Fruit fly (Drosophila melanogaster) whole organism, embryonic: ENCODE data around the gene CG17564.
A peak's percentile ranks its signal among the peaks of the same experiment; 100 is the strongest.

Experiments used
- Ada2b ChIP-seq: fragments of 200-800 bp; sonication (Bioruptor generic); IDR thresholded peaks from 2 replicates; pipeline ENCODE4 v1.3.6; 2022; ENCODE audit warnings: missing biosample characterization, missing genetic modification characterization
- CG10959 ChIP-seq: fragments of 200-800 bp; sonication (Bioruptor generic); IDR thresholded peaks from 2 replicates; pipeline ENCODE4 v1.3.6; 2022; ENCODE audit warnings: missing biosample characterization, missing genetic modification characterization
- CG11723 ChIP-seq: fragments of 200-800 bp; sonication (Bioruptor generic); optimal IDR thresholded peaks from 2 replicates; lab custom pipeline; 2017; ENCODE audit warnings: missing biosample characterization, mild to moderate bottlenecking, missing genetic modification characterization
- CG12104 ChIP-seq: fragments of 200-800 bp; sonication (Bioruptor generic); optimal IDR thresholded peaks from 3 replicates; lab custom pipeline; 2016; ENCODE audit warnings: missing biosample characterization, missing genetic modification characterization
- CG12236 ChIP-seq: fragments of 200-800 bp; sonication (Bioruptor generic); optimal IDR thresholded peaks from 2 replicates; lab custom pipeline; 2016; ENCODE audit warnings: missing biosample characterization, missing genetic modification characterization
- CG12391 ChIP-seq: fragments of 200-800 bp; sonication (Bioruptor generic); optimal IDR thresholded peaks from 3 replicates; lab custom pipeline; 2018; ENCODE audit warnings: missing biosample characterization, mild to moderate bottlenecking, missing genetic modification characterization, moderate library complexity
- CG12744 ChIP-seq: fragments of 200-800 bp; sonication (Bioruptor generic); optimal IDR thresholded peaks from 2 replicates; lab custom pipeline; 2016; ENCODE audit warnings: missing biosample characterization, missing genetic modification characterization
- CG13624 ChIP-seq: fragments of 200-800 bp; sonication (Bioruptor generic); optimal IDR thresholded peaks from 2 replicates; lab custom pipeline; 2016; ENCODE audit warnings: missing biosample characterization, missing genetic modification characterization
- CG15696 ChIP-seq: fragments of 200-800 bp; sonication (Bioruptor generic); optimal IDR thresholded peaks from 2 replicates; lab custom pipeline; 2019; ENCODE audit warnings: missing biosample characterization, mild to moderate bottlenecking, missing genetic modification characterization, moderate library complexity
- CG1603 ChIP-seq: fragments of 200-800 bp; sonication (Bioruptor generic); optimal IDR thresholded peaks from 2 replicates; lab custom pipeline; 2019; ENCODE audit warnings: missing biosample characterization, mild to moderate bottlenecking, missing genetic modification characterization, moderate library complexity
- CG18476 ChIP-seq: fragments of 200-800 bp; sonication (Bioruptor generic); optimal IDR thresholded peaks from 2 replicates; lab custom pipeline; 2016; ENCODE audit warnings: missing biosample characterization, mild to moderate bottlenecking, missing genetic modification characterization
- CG2199 ChIP-seq: fragments of 200-800 bp; sonication (Bioruptor generic); IDR thresholded peaks from 3 replicates; pipeline ENCODE4 v1.3.6; 2022; ENCODE audit warnings: missing biosample characterization, missing genetic modification characterization
- CG3065 ChIP-seq: fragments of 200-800 bp; sonication (Bioruptor generic); optimal IDR thresholded peaks from 2 replicates; lab custom pipeline; 2016; ENCODE audit warnings: missing biosample characterization, missing genetic modification characterization
- CG34376 ChIP-seq: fragments of 200-800 bp; sonication (Bioruptor generic); optimal IDR thresholded peaks from 2 replicates; lab custom pipeline; 2018; ENCODE audit warnings: missing biosample characterization, mild to moderate bottlenecking, missing genetic modification characterization
- CG5245 ChIP-seq: fragments of 200-800 bp; sonication (Bioruptor generic); optimal IDR thresholded peaks from 3 replicates; lab custom pipeline; 2016; ENCODE audit warnings: missing biosample characterization, missing genetic modification characterization
- CG6654 ChIP-seq: fragments of 200-800 bp; sonication (Bioruptor generic); optimal IDR thresholded peaks from 2 replicates; lab custom pipeline; 2017; ENCODE audit warnings: missing biosample characterization, mild to moderate bottlenecking, missing genetic modification characterization
- CG6683 ChIP-seq: fragments of 200-800 bp; sonication (Bioruptor generic); optimal IDR thresholded peaks from 2 replicates; lab custom pipeline; 2017; ENCODE audit warnings: missing biosample characterization, mild to moderate bottlenecking, missing genetic modification characterization, missing genetic modification reagents
- CG7745 ChIP-seq: fragments of 200-800 bp; sonication (Bioruptor generic); optimal IDR thresholded peaks from 2 replicates; lab custom pipeline; 2018; ENCODE audit warnings: missing biosample characterization, mild to moderate bottlenecking, missing genetic modification characterization, moderate library complexity
- CG8388 ChIP-seq: fragments of 200-800 bp; sonication (Bioruptor generic); optimal IDR thresholded peaks from 2 replicates; lab custom pipeline; 2019; ENCODE audit warnings: missing biosample characterization, mild to moderate bottlenecking, missing genetic modification characterization, moderate library complexity
- Dref ChIP-seq: fragments of 200-800 bp; sonication (Bioruptor generic); IDR thresholded peaks from 2 replicates; pipeline ENCODE4 v1.3.6; 2022; ENCODE audit warnings: missing biosample characterization, missing genetic modification characterization
- Drgx ChIP-seq: fragments of 200-800 bp; sonication (Bioruptor generic); IDR thresholded peaks from 2 replicates; pipeline ENCODE4 v1.3.6; 2022; ENCODE audit warnings: missing biosample characterization, missing genetic modification characterization
- HLH3B ChIP-seq: fragments of 200-800 bp; sonication (Bioruptor generic); IDR thresholded peaks from 2 replicates; pipeline ENCODE4 v1.3.6; 2022; ENCODE audit warnings: missing biosample characterization, missing genetic modification characterization
- Mad ChIP-seq: fragments of 200-800 bp; sonication (Bioruptor generic); optimal IDR thresholded peaks from 2 replicates; lab custom pipeline; 2016; ENCODE audit warnings: missing biosample characterization, missing genetic modification characterization
- Optix ChIP-seq: fragments of 200-800 bp; sonication (Bioruptor generic); IDR thresholded peaks from 3 replicates; pipeline ENCODE4 v1.3.6; 2022; ENCODE audit warnings: missing biosample characterization, missing genetic modification characterization
- abd-A ChIP-seq: fragments of 200-800 bp; sonication (Bioruptor generic); optimal IDR thresholded peaks from 3 replicates; lab custom pipeline; 2019; ENCODE audit warnings: missing biosample characterization, mild to moderate bottlenecking, missing genetic modification characterization, moderate library complexity
- br ChIP-seq: fragments of >200 bp; optimal IDR thresholded peaks from 2 replicates; lab custom pipeline; 2017
- bsh ChIP-seq, 2 experiments: fragments of 200-800 bp; sonication (Bioruptor generic); optimal IDR thresholded peaks; 2 replicates each; lab custom pipeline; 2017 to 2018; ENCODE audit warnings: mild to moderate bottlenecking in 2 of 2, missing biosample characterization in 2 of 2, missing genetic modification characterization in 2 of 2, moderate library complexity in 1 of 2
- ci ChIP-seq: fragments of 200-800 bp; sonication (Bioruptor generic); IDR thresholded peaks from 3 replicates; pipeline ENCODE4 v1.3.6; 2022; ENCODE audit warnings: missing biosample characterization, missing genetic modification characterization
- en ChIP-seq: fragments of 200-800 bp; sonication (Bioruptor generic); optimal IDR thresholded peaks from 2 replicates; lab custom pipeline; 2016; ENCODE audit warnings: missing biosample characterization, missing genetic modification characterization
- exex ChIP-seq: fragments of 200-800 bp; sonication (Bioruptor generic); optimal IDR thresholded peaks from 4 replicates; lab custom pipeline; 2018; ENCODE audit warnings: missing biosample characterization, mild to moderate bottlenecking, missing genetic modification characterization, moderate library complexity
- fd102C ChIP-seq: fragments of 200-800 bp; sonication (Bioruptor generic); optimal IDR thresholded peaks from 2 replicates; lab custom pipeline; 2018; ENCODE audit warnings: missing biosample characterization, mild to moderate bottlenecking, missing genetic modification characterization, moderate library complexity
- fd96Cb ChIP-seq: fragments of 200-800 bp; sonication (Bioruptor generic); optimal IDR thresholded peaks from 2 replicates; lab custom pipeline; 2018; ENCODE audit warnings: missing biosample characterization, mild to moderate bottlenecking, missing genetic modification characterization, moderate library complexity
- fru ChIP-seq: fragments of >200 bp; optimal IDR thresholded peaks from 2 replicates; lab custom pipeline; 2017
- grn ChIP-seq: fragments of 200-800 bp; sonication (Bioruptor generic); optimal IDR thresholded peaks from 3 replicates; lab custom pipeline; 2017; ENCODE audit warnings: missing biosample characterization, missing genetic modification characterization
- hth ChIP-seq: fragments of >200 bp; optimal IDR thresholded peaks from 2 replicates; lab custom pipeline; 2017; ENCODE audit warnings: inconsistent platforms
- kni ChIP-seq: fragments of 200-800 bp; sonication (Bioruptor generic); optimal IDR thresholded peaks from 3 replicates; lab custom pipeline; 2017; ENCODE audit warnings: mild to moderate bottlenecking, missing biosample characterization, missing genetic modification reagents, missing genetic modification characterization
- lab ChIP-seq: fragments of 200-800 bp; sonication (Bioruptor generic); optimal IDR thresholded peaks from 3 replicates; lab custom pipeline; 2017; ENCODE audit warnings: missing biosample characterization, missing genetic modification characterization, mild to moderate bottlenecking, moderate library complexity, missing genetic modification reagents
- lov ChIP-seq, 2 experiments: fragments of 200-800 bp in 1 of 2; fragments of >200 bp in 1 of 2; sonication (Bioruptor generic) in 1 of 2; IDR thresholded peaks in 1 of 2; optimal IDR thresholded peaks in 1 of 2; 2 replicates in 1 of 2; 3 replicates in 1 of 2; pipeline versions ENCODE4 v1.3.6 to Lab custom; 2017 to 2022; ENCODE audit warnings: missing biosample characterization in 1 of 2, missing genetic modification characterization in 1 of 2
- oc ChIP-seq: fragments of 200-800 bp; sonication (Bioruptor generic); optimal IDR thresholded peaks from 2 replicates; lab custom pipeline; 2018; ENCODE audit warnings: missing biosample characterization, mild to moderate bottlenecking, missing genetic modification characterization, moderate library complexity
- org-1 ChIP-seq: fragments of 200-800 bp; sonication (Bioruptor generic); optimal IDR thresholded peaks from 2 replicates; lab custom pipeline; 2017; ENCODE audit warnings: missing biosample characterization, missing genetic modification characterization
- otp ChIP-seq: fragments of 200-800 bp; sonication (Bioruptor generic); IDR thresholded peaks from 3 replicates; pipeline ENCODE4, ENCODE4 v1.3.6; 2022; ENCODE audit warnings: missing biosample characterization, missing genetic modification characterization
- schlank ChIP-seq: fragments of 200-800 bp; sonication (Bioruptor generic); optimal IDR thresholded peaks from 2 replicates; lab custom pipeline; 2018; ENCODE audit warnings: missing biosample characterization, mild to moderate bottlenecking, missing genetic modification characterization
- sd ChIP-seq: fragments of 200-800 bp; sonication (Bioruptor generic); optimal IDR thresholded peaks from 3 replicates; lab custom pipeline; 2018; ENCODE audit warnings: missing biosample characterization, mild to moderate bottlenecking, missing genetic modification characterization, moderate library complexity
- unpg ChIP-seq: fragments of 200-800 bp; sonication (Bioruptor generic); optimal IDR thresholded peaks from 3 replicates; lab custom pipeline; 2018; ENCODE audit warnings: missing biosample characterization, mild to moderate bottlenecking, missing genetic modification characterization, moderate library complexity
- vvl ChIP-seq: fragments of 200-800 bp; sonication (Bioruptor generic); IDR thresholded peaks from 2 replicates; pipeline ENCODE4 v1.3.6; 2022; ENCODE audit warnings: missing biosample characterization, missing genetic modification characterization
- wek ChIP-seq: fragments of 200-800 bp; sonication (Bioruptor generic); optimal IDR thresholded peaks from 3 replicates; lab custom pipeline; 2018; ENCODE audit warnings: missing biosample characterization, mild to moderate bottlenecking, missing genetic modification characterization, moderate library complexity
- zfh1 ChIP-seq: fragments of 200-800 bp; sonication (Bioruptor generic); IDR thresholded peaks from 3 replicates; pipeline ENCODE4 v1.3.6; 2022; ENCODE audit warnings: missing biosample characterization, missing genetic modification characterization

Gene CG17564

DNA sequence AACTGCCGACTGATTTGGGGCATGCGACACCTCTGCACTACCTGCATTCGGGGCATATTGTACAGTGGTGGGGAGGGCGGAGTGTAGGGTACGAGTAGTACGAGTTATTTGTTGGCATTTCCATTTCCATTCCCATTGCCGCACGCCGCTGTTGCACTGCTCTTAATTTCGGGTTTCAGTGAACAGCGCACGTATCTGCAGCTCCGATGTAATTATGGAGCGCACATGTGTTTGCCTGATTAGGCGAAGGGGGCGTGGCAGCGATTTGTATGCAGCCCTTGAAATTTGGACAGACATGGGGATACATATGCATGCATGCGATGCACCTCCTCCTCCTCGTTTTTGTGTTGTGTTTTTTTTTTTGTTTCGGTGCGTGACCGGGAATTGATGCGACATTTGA, 13.7 kb upstream of the CG17564 start (continued):
- TF ChIP-seq zfh1 (GFP tag; lab: Robert Waterston, UW), result 0 out of 3 replicates have a peak, but pooled peaks have one; percentile 25
- TF ChIP-seq vvl (GFP tag; lab: Robert Waterston, UW), result peak; percentile 67; the same call in 1 of the 2 replicates
- TF ChIP-seq Optix (GFP tag; lab: Robert Waterston, UW), result 0 out of 3 replicates have a peak, but pooled peaks have one; percentile 19
- peak; percentile 5 for TF ChIP-seq CG1603
- TF ChIP-seq CG12236 (GFP tag; lab: Kevin White, UChicago), result no peak
- TF ChIP-seq CG18476 (GFP tag; lab: Kevin White, UChicago), result no peak
- no peak for TF ChIP-seq CG8388
- no peak for TF ChIP-seq CG11723 (GFP tag; lab: Kevin White, UChicago)
- TF ChIP-seq lov (optimal IDR thresholded peaks at IDR 0.05; lab: Kevin White, UChicago), result no peak
- peak; percentile 69; the same call in 1 of the 3 replicates for TF ChIP-seq lov (GFP tag; IDR thresholded peaks at IDR 0.05; lab: Robert Waterston, UW)
- no peak for TF ChIP-seq CG13624 (GFP tag; lab: Kevin White, UChicago)
- peak; percentile 92 for TF ChIP-seq CG3065
- peak; percentile 91 for TF ChIP-seq CG2199 (GFP tag; lab: Robert Waterston, UW)
- TF ChIP-seq Mad (GFP tag; lab: Kevin White, UChicago), result no peak
- no peak for TF ChIP-seq CG12744 (GFP tag; lab: Kevin White, UChicago)
- TF ChIP-seq Dref (GFP tag; lab: Robert Waterston, UW), result no peak
- no peak for TF ChIP-seq fru (lab: Kevin White, UChicago)
- no peak for TF ChIP-seq br (lab: Kevin White, UChicago)

DNA sequence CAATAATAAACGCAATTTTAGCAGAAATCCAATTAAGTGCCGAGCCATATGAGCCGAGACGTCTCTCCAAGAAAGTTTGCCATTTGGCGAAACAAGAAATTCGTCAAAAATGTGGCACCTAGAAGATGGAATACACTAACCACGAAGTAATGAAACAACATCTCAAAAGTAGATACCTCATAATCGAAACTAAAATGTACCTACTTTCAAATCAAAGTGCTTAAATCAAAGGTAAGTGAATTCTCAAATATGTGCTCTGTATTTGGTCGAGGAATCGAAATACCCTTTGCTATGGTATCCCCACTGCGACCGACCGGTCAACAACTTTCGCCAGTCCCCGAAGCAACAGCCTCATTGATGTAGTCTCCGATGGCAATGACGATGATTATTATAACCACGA, 7.9 kb upstream of the CG17564 start:
- no peak for TF ChIP-seq CG6683
- TF ChIP-seq Drgx (GFP tag; lab: Robert Waterston, UW), result peak; percentile 58; the same call in 1 of the 2 replicates

DNA sequence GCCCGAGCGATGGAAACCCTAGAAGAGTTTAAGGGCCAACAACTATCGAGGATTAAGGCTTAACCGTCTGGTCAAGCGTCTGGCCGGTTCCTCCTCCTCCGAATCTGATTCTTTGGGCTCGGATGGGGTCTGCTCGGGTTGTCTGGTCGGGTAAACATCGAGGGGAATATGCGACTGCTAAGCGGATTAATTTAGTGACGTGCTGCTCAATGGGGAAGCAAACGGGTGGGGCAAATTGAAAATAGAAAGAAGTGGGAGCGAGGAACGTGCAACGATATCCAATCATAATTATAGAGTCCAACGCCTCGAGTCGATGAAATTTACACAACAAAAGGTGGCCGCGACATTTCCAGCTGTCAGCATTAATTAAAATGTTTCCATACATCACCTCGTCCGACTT, 3.0 kb downstream of the CG17564 start:
- TF ChIP-seq hth (lab: Kevin White, UChicago) (no peak), abd-A (tag; lab: Kevin White, UChicago) (peak; percentile 0), kni (GFP tag; lab: Kevin White, UChicago) (peak; percentile 46), sd (tag; lab: Kevin White, UChicago) (peak; percentile 2), oc (tag; lab: Kevin White, UChicago) (peak; percentile 93), exex (tag; lab: Kevin White, UChicago) (no peak), CG34376 (GFP tag; lab: Kevin White, UChicago) (no peak)

DNA sequence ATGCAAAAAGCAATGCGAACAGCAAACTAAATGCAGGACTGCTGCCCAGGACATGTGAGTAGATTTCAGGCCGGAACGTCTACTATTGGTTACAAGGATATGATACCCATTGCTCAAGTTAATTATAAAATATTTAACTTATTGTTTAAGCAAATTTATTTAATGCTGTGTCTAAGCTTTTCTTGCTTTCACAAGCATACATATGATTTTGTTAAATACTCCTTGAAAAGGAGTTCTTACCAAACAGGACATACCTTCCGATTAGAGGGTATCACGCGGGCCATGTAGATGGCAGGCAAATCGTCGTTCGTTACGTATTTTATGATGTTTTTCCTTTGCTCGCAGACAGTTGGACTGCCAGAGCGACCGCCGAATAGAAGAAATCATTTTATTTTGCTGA, 14.2 kb downstream of the CG17564 start:
- TF ChIP-seq CG10959 (peak; percentile 63), CG7745 (tag; lab: Kevin White, UChicago) (no peak), en (GFP tag; lab: Kevin White, UChicago) (no peak), ci (peak; percentile 69; the same call in 2 of the 3 replicates), schlank (tag; lab: Kevin White, UChicago) (no peak), CG5245 (GFP tag; lab: Kevin White, UChicago) (peak; percentile 32), HLH3B (GFP tag; lab: Robert Waterston, UW) (peak; percentile 44; the same call in 1 of the 2 replicates), CG15696 (tag; lab: Kevin White, UChicago) (peak; percentile 25), bsh (GFP tag; optimal IDR thresholded peaks at IDR 0.05; lab: Kevin White, UChicago) (peak in 1 of 2 experiments; percentile 31), fd102C (peak; percentile 66), org-1 (GFP tag; lab: Kevin White, UChicago) (peak; percentile 22), CG12104 (peak; percentile 6), wek (GFP tag; lab: Kevin White, UChicago) (no peak), lab (GFP tag; lab: Kevin White, UChicago) (peak; percentile 51), CG6654 (no peak), CG12391 (peak; percentile 37), otp (0 out of 3 replicates have a peak, but pooled peaks have one; percentile 39), Ada2b (GFP tag; lab: Robert Waterston, UW) (peak; percentile 52), unpg (GFP tag; lab: Kevin White, UChicago) (peak; percentile 45), fd96Cb (tag; lab: Kevin White, UChicago) (peak; percentile 34), grn (GFP tag; lab: Kevin White, UChicago) (no peak)
